Fruit fly (Drosophila melanogaster) whole organism, prepupa: ENCODE results near the gene stnB.

Experiments
- Blimp-1 ChIP-seq: fragments of 200-800 bp; sonication (Bioruptor generic); optimal IDR thresholded peaks from 3 replicates; lab custom pipeline; 2017; ENCODE audit warnings: missing biosample characterization, missing genetic modification characterization, mild to moderate bottlenecking, moderate library complexity, missing genetic modification reagents
- CG10669 ChIP-seq: fragments of 200-800 bp; sonication (Bioruptor generic); optimal IDR thresholded peaks from 3 replicates; lab custom pipeline; 2018; ENCODE audit warnings: missing biosample characterization, mild to moderate bottlenecking, missing genetic modification characterization, moderate library complexity
- CG11294 ChIP-seq: fragments of 200-800 bp; sonication (Bioruptor generic); IDR thresholded peaks from 2 replicates; pipeline ENCODE4 v1.3.6; 2022; ENCODE audit warnings: missing biosample characterization, missing genetic modification characterization
- CG11762 ChIP-seq: fragments of 200-800 bp; sonication (Bioruptor generic); optimal IDR thresholded peaks from 3 replicates; lab custom pipeline; 2016; ENCODE audit warnings: missing biosample characterization, missing genetic modification characterization; ENCODE audit not compliant: insufficient read depth
- CG15336 ChIP-seq: fragments of 200-800 bp; sonication (Bioruptor generic); IDR thresholded peaks from 2 replicates; pipeline ENCODE4 v1.3.6; 2022; ENCODE audit warnings: missing biosample characterization, missing genetic modification characterization
- CG1621 ChIP-seq: fragments of 200-800 bp; sonication (Bioruptor generic); optimal IDR thresholded peaks from 3 replicates; lab custom pipeline; 2018; ENCODE audit warnings: missing biosample characterization, mild to moderate bottlenecking, missing genetic modification characterization
- CG16779 ChIP-seq: fragments of 200-800 bp; sonication (Bioruptor generic); optimal IDR thresholded peaks from 3 replicates; lab custom pipeline; 2017; ENCODE audit warnings: missing biosample characterization, mild to moderate bottlenecking, missing genetic modification characterization
- CG3032 ChIP-seq: fragments of 200-800 bp; optimal IDR thresholded peaks from 2 replicates; lab custom pipeline; 2019; ENCODE audit warnings: missing biosample characterization, mild to moderate bottlenecking, missing genetic modification characterization, moderate library complexity
- CG3919 ChIP-seq: fragments of 200-800 bp; sonication (Bioruptor generic); optimal IDR thresholded peaks from 3 replicates; lab custom pipeline; 2016; ENCODE audit warnings: missing biosample characterization, missing genetic modification characterization
- CG4318 ChIP-seq: fragments of 200-800 bp; sonication (Bioruptor generic); optimal IDR thresholded peaks from 3 replicates; lab custom pipeline; 2017; ENCODE audit warnings: missing biosample characterization, mild to moderate bottlenecking, missing genetic modification characterization
- CG6163 ChIP-seq: fragments of 200-800 bp; sonication (Bioruptor generic); IDR thresholded peaks from 3 replicates; pipeline ENCODE4 v1.3.6; 2022; ENCODE audit warnings: missing biosample characterization, missing genetic modification characterization
- CG6276 ChIP-seq: fragments of 200-800 bp; sonication (Bioruptor generic); optimal IDR thresholded peaks from 2 replicates; lab custom pipeline; 2017; ENCODE audit warnings: missing biosample characterization, mild to moderate bottlenecking, missing genetic modification characterization
- CG6792 ChIP-seq: fragments of 200-800 bp; sonication (Bioruptor generic); optimal IDR thresholded peaks from 3 replicates; lab custom pipeline; 2016; ENCODE audit warnings: missing biosample characterization, missing genetic modification characterization
- CG6808 ChIP-seq: fragments of 200-800 bp; sonication (Bioruptor generic); optimal IDR thresholded peaks from 3 replicates; lab custom pipeline; 2017; ENCODE audit warnings: missing biosample characterization, missing genetic modification characterization, mild to moderate bottlenecking, moderate library complexity, missing genetic modification reagents
- CG6854 ChIP-seq: fragments of 200-800 bp; sonication (Bioruptor generic); optimal IDR thresholded peaks from 2 replicates; lab custom pipeline; 2017; ENCODE audit warnings: missing biosample characterization, mild to moderate bottlenecking, missing genetic modification characterization
- CG7368 ChIP-seq: fragments of 200-800 bp; sonication (Bioruptor generic); optimal IDR thresholded peaks from 3 replicates; lab custom pipeline; 2016; ENCODE audit warnings: missing biosample characterization, missing genetic modification characterization
- CG8119 ChIP-seq: fragments of 200-800 bp; sonication (Bioruptor generic); IDR thresholded peaks from 3 replicates; pipeline ENCODE4 v1.3.6; 2022; ENCODE audit warnings: missing biosample characterization, missing genetic modification characterization
- CG8319 ChIP-seq: fragments of 200-800 bp; sonication (Bioruptor generic); optimal IDR thresholded peaks from 3 replicates; lab custom pipeline; 2016; ENCODE audit warnings: missing biosample characterization, missing genetic modification characterization
- CG8632 ChIP-seq: fragments of 200-800 bp; sonication (Bioruptor generic); optimal IDR thresholded peaks from 3 replicates; lab custom pipeline; 2016; ENCODE audit warnings: missing biosample characterization, missing genetic modification characterization
- Eip78C ChIP-seq: fragments of 200-800 bp; sonication (Bioruptor generic); peaks from one replicate; lab custom pipeline; 2016; ENCODE audit warnings: missing biosample characterization, missing genetic modification characterization
- Eip93F ChIP-seq: fragments of 200-800 bp; sonication (Bioruptor generic); optimal IDR thresholded peaks from 2 replicates; lab custom pipeline; 2016; ENCODE audit warnings: missing biosample characterization, mild to moderate bottlenecking, missing genetic modification characterization
- Ets21C ChIP-seq: fragments of 200-800 bp; sonication (Bioruptor generic); optimal IDR thresholded peaks from 3 replicates; lab custom pipeline; 2016; ENCODE audit warnings: missing biosample characterization, missing genetic modification characterization
- Ets96B ChIP-seq: fragments of 200-800 bp; optimal IDR thresholded peaks from 2 replicates; lab custom pipeline; 2019; ENCODE audit warnings: missing biosample characterization, mild to moderate bottlenecking, missing genetic modification characterization, moderate library complexity
- Gug ChIP-seq: fragments of 200-800 bp; sonication (Bioruptor generic); IDR thresholded peaks from 2 replicates; pipeline ENCODE4 v1.3.6; 2022; ENCODE audit warnings: missing biosample characterization, missing genetic modification characterization
- Hr38 ChIP-seq: sonication (Bioruptor generic); optimal IDR thresholded peaks from 2 replicates; lab custom pipeline; 2016; ENCODE audit warnings: missing biosample characterization, missing genetic modification characterization
- Hr39 ChIP-seq: fragments of 200-800 bp; sonication (Bioruptor generic); optimal IDR thresholded peaks from 2 replicates; lab custom pipeline; 2016; ENCODE audit warnings: missing biosample characterization, missing genetic modification characterization
- Hr4 ChIP-seq: fragments of 200-800 bp; sonication (Bioruptor generic); optimal IDR thresholded peaks from 3 replicates; lab custom pipeline; 2016; ENCODE audit warnings: missing biosample characterization, missing genetic modification characterization
- Met ChIP-seq: fragments of 200-800 bp; sonication (Bioruptor generic); optimal IDR thresholded peaks from 3 replicates; lab custom pipeline; 2016; ENCODE audit warnings: missing biosample characterization, missing genetic modification characterization
- OdsH ChIP-seq: fragments of 200-800 bp; sonication (Bioruptor generic); optimal IDR thresholded peaks from 3 replicates; lab custom pipeline; 2016; ENCODE audit warnings: missing biosample characterization, missing genetic modification characterization
- Smox ChIP-seq: fragments of 200-800 bp; sonication (Bioruptor generic); optimal IDR thresholded peaks from 3 replicates; lab custom pipeline; 2016; ENCODE audit warnings: missing biosample characterization, missing genetic modification characterization
- Sox102F ChIP-seq: fragments of 200-800 bp; sonication (Bioruptor generic); optimal IDR thresholded peaks from 2 replicates; lab custom pipeline; 2016; ENCODE audit warnings: missing biosample characterization, mild to moderate bottlenecking, missing genetic modification characterization
- Sox14 ChIP-seq: fragments of 200-800 bp; sonication (Bioruptor generic); optimal IDR thresholded peaks from 3 replicates; lab custom pipeline; 2016; ENCODE audit warnings: missing biosample characterization, missing genetic modification characterization
- Sox15 ChIP-seq: fragments of 200-800 bp; sonication (Bioruptor generic); optimal IDR thresholded peaks from 3 replicates; lab custom pipeline; 2016; ENCODE audit warnings: missing biosample characterization, missing genetic modification characterization
- achi ChIP-seq: fragments of 200-800 bp; sonication (Bioruptor generic); optimal IDR thresholded peaks from 3 replicates; lab custom pipeline; 2016; ENCODE audit warnings: missing biosample characterization, missing genetic modification characterization
- esn ChIP-seq: fragments of 200-800 bp; sonication (Bioruptor generic); optimal IDR thresholded peaks from 2 replicates; lab custom pipeline; 2016; ENCODE audit warnings: missing biosample characterization, mild to moderate bottlenecking, missing genetic modification characterization, moderate library complexity
- fd85E ChIP-seq: fragments of 200-800 bp; sonication (Bioruptor generic); optimal IDR thresholded peaks from 3 replicates; lab custom pipeline; 2016; ENCODE audit warnings: missing biosample characterization, missing genetic modification characterization
- lz ChIP-seq: fragments of 200-800 bp; sonication (Bioruptor generic); optimal IDR thresholded peaks from 3 replicates; lab custom pipeline; 2016; ENCODE audit warnings: missing biosample characterization, missing genetic modification characterization
- pdm3 ChIP-seq: fragments of 200-800 bp; sonication (Bioruptor generic); optimal IDR thresholded peaks from 3 replicates; lab custom pipeline; 2016; ENCODE audit warnings: missing biosample characterization, missing genetic modification characterization
- salr ChIP-seq, 2 experiments: fragments of 200-800 bp; sonication (Bioruptor generic); optimal IDR thresholded peaks; 3 replicates each; lab custom pipeline; 2016 to 2018; ENCODE audit warnings: missing biosample characterization in 2 of 2, missing genetic modification characterization in 2 of 2, mild to moderate bottlenecking in 1 of 2
- spab ChIP-seq: fragments of 200-800 bp; sonication (Bioruptor generic); optimal IDR thresholded peaks from 2 replicates; lab custom pipeline; 2017; ENCODE audit warnings: missing biosample characterization, mild to moderate bottlenecking, missing genetic modification characterization, missing genetic modification reagents
- ss ChIP-seq, 2 experiments: fragments of 200-800 bp; sonication (Bioruptor generic); optimal IDR thresholded peaks; 2 replicates in 1 of 2; 3 replicates in 1 of 2; lab custom pipeline; 2017 to 2018; ENCODE audit warnings: mild to moderate bottlenecking in 2 of 2, missing biosample characterization in 2 of 2, missing genetic modification characterization in 2 of 2, moderate library complexity in 1 of 2
- svp ChIP-seq: fragments of 200-800 bp; sonication (Bioruptor generic); peaks from one replicate; lab custom pipeline; 2016; ENCODE audit warnings: missing biosample characterization, missing genetic modification characterization
- topi ChIP-seq: fragments of 200-800 bp; sonication (Bioruptor generic); optimal IDR thresholded peaks from 3 replicates; lab custom pipeline; 2016; ENCODE audit warnings: missing biosample characterization, missing genetic modification characterization

Gene stnB

DNA sequence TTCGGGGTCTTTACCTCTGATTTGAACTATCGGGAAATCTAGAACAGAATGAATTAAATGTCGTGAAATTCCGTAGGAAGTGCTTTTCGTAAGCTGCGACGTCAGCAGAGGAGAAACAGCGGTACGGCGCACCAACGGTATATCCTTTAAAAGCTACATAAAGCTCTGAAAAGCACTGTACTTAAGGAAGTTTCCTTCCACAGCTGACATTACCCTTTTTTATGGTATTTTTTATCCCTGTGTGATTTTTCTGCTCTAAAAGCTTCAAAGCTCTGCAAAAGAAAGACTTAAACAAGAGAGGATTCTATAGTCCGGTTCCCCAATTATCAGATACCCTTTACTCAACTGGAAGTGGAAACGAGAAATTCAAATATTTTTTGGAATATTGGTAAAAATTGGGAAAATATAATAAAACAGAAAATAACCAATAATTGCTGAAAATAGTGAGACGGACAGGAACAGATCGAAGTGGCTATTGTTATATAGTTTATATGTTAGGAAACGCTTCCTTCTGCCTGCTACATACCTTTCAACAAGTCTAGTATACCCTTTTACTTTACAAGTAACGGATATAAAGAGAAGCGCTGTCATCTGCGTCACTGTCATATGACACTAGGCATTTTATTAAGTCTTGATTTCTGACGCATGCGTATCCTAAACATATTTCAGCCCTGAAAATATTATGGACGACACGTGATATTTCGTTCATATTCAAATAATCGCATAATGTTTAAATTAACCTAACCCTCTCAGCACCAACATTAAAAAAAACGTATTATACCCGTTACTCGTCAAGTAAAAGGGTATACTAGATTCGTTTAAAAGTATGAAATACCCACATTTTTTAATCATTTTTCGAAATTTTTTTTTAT is at the start of gene stnB, which contains the start of gene stnA:
TSS of gene stnB (minus strand) at position 51 of the 872 bp plus-strand sequence.
TSS of gene stnA (minus strand) at position 51 of the 872 bp plus-strand sequence.
- peak in 1 of 2 experiments; percentile 29 for TF ChIP-seq ss (GFP tag; optimal IDR thresholded peaks at IDR 0.05; lab: Kevin White, UChicago)
- TF ChIP-seq CG8632 (GFP tag; lab: Kevin White, UChicago): no peak
- peak; percentile 9 for TF ChIP-seq Smox (GFP tag; lab: Kevin White, UChicago)
- TF ChIP-seq CG4318 (GFP tag; lab: Kevin White, UChicago): no peak
- TF ChIP-seq CG6276 (GFP tag; lab: Kevin White, UChicago): no peak
- peak; percentile 24 for TF ChIP-seq achi (GFP tag; lab: Kevin White, UChicago)
- no peak for TF ChIP-seq CG11762 (GFP tag; lab: Kevin White, UChicago)
- TF ChIP-seq Sox14 (GFP tag; lab: Kevin White, UChicago): no peak
- no peak for TF ChIP-seq Gug
- peak; percentile 17 for TF ChIP-seq CG10669 (GFP tag; lab: Kevin White, UChicago)
- TF ChIP-seq esn (GFP tag; lab: Kevin White, UChicago): peak; percentile 19
- peak; percentile 38 for TF ChIP-seq Met
- TF ChIP-seq topi (GFP tag; lab: Kevin White, UChicago): peak; percentile 8
- TF ChIP-seq Eip78C (GFP tag; lab: Kevin White, UChicago): peak; percentile 68
- TF ChIP-seq OdsH: no peak
- TF ChIP-seq Ets96B: peak; percentile 3
- peak; percentile 67 for TF ChIP-seq svp (GFP tag; lab: Kevin White, UChicago)
- peak; percentile 6 for TF ChIP-seq pdm3
- peak; percentile 24 for TF ChIP-seq lz

DNA sequence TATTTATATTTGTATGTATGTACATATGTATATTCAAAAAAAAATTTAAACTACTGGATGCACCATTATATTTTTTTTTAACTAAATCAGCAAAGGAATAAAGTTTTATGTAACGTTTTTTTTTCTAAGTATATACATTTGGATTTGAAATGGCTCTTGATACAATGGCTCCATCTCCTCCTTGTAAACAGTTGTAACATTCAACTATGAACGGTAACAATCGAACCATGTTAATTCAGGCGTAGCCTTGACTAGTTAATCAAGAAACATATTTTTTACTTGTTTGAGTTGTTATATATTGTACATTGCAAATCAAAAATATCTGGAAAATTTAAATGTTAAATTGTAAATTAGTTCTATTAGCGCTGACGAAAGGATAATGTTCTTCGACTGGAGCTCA is 31.3 kb upstream of the stnB start, which contains the start of gene CG12061:
TSS of gene CG12061 (plus strand) at position 301 of the 400 bp plus-strand sequence.
- no peak for TF ChIP-seq CG6854 (GFP tag; lab: Kevin White, UChicago)
- no peak for TF ChIP-seq svp (GFP tag; lab: Kevin White, UChicago)
- no peak for TF ChIP-seq Eip93F (GFP tag; lab: Kevin White, UChicago)
- TF ChIP-seq CG6163 (GFP tag; lab: Robert Waterston, UW): no peak
- no peak for TF ChIP-seq Sox15
- TF ChIP-seq Hr4 (GFP tag; lab: Kevin White, UChicago): no peak
- no peak for TF ChIP-seq fd85E (GFP tag; lab: Kevin White, UChicago)
- TF ChIP-seq CG15336 (GFP tag; lab: Robert Waterston, UW): no peak
- TF ChIP-seq ss (GFP tag; optimal IDR thresholded peaks at IDR 0.05; lab: Kevin White, UChicago): no peak
- no peak for TF ChIP-seq Hr38 (GFP tag; lab: Kevin White, UChicago)

DNA sequence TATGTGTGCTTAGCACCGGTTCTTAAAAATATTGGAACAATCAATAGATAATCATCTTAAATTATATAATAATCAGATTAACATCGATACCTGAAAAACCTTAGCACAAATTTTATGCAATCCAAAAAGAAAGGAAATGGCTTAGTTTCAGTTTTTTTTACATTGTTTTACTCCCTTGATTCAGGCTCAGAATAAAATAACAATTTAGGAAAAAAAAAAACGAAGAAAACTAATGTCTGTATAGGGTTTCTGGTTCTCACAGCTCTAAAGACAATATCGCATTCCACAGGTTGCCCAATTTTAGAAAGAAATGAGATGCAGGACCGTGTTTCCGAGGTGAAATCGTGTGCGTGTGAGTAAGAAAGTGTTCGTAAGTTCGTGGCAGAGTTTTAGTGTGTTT is 18.1 kb upstream of the stnB start, which contains the start of gene zyd:
TSS of gene zyd (plus strand) at position 301 of the 400 bp plus-strand sequence.
- no peak for TF ChIP-seq CG6792
- TF ChIP-seq CG11294: no peak
- no peak for TF ChIP-seq Hr4 (GFP tag; lab: Kevin White, UChicago)

DNA sequence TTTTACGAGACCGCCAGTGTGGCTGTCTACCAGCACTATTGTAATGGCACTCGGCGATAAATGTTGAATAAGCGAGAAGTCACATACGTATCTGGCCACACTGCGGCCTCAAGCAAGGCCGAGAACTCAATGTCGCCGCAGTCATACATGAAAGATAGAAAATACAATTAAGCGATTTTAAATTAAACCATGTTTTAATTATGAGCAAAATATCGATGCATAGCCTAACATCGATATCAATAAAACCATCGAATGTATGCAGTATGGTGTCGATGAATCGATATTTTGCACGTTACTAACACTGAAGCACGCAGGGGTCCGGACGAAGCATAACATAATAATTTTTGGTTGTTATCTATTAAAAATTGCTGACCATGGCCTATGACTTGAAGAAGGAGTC is 8.8 kb upstream of the stnB start, which contains the start of the genes Rab21 and Coa7:
TSS of gene Rab21 (minus strand) at position 202 of the 400 bp plus-strand sequence.
TSS of gene Coa7 (plus strand) at position 288 of the 400 bp plus-strand sequence.
- TF ChIP-seq CG1621 (tag; lab: Kevin White, UChicago): no peak
- TF ChIP-seq CG8119 (GFP tag; lab: Robert Waterston, UW): no peak
- TF ChIP-seq Hr38 (GFP tag; lab: Kevin White, UChicago): no peak
- TF ChIP-seq CG7368 (GFP tag; lab: Kevin White, UChicago): no peak
- TF ChIP-seq Hr4 (GFP tag; lab: Kevin White, UChicago): no peak
- no peak for TF ChIP-seq CG6276 (GFP tag; lab: Kevin White, UChicago)
- TF ChIP-seq Hr39 (GFP tag; lab: Kevin White, UChicago): peak; percentile 37
- TF ChIP-seq CG3919 (GFP tag; lab: Kevin White, UChicago): peak; percentile 0
- TF ChIP-seq Gug: no peak
- TF ChIP-seq Ets21C (GFP tag; lab: Kevin White, UChicago): peak; percentile 10
- TF ChIP-seq CG3032 (tag; lab: Kevin White, UChicago): no peak
- no peak for TF ChIP-seq CG8319
- no peak for TF ChIP-seq Sox15
- TF ChIP-seq CG6808 (GFP tag; lab: Kevin White, UChicago): no peak
- TF ChIP-seq ss (GFP tag; optimal IDR thresholded peaks at IDR 0.05; lab: Kevin White, UChicago): no peak
- TF ChIP-seq Blimp-1: no peak
- no peak for TF ChIP-seq salr (GFP tag; optimal IDR thresholded peaks at IDR 0.05; lab: Kevin White, UChicago)
- TF ChIP-seq CG11294: no peak
- no peak for TF ChIP-seq CG6792
- TF ChIP-seq Sox14 (GFP tag; lab: Kevin White, UChicago): no peak
- TF ChIP-seq Eip78C (GFP tag; lab: Kevin White, UChicago): peak; percentile 78
- TF ChIP-seq svp (GFP tag; lab: Kevin White, UChicago): peak; percentile 83
- TF ChIP-seq pdm3: no peak
- TF ChIP-seq Eip93F (GFP tag; lab: Kevin White, UChicago): no peak
- TF ChIP-seq CG16779 (tag; lab: Kevin White, UChicago): no peak
- no peak for TF ChIP-seq Sox102F (GFP tag; lab: Kevin White, UChicago)
- no peak for TF ChIP-seq spab (GFP tag; lab: Kevin White, UChicago)
